Worm (Caenorhabditis elegans) whole organism, mixed stage, embryonic: Measurements from ENCODE around the gene ifet-1.
A peak's percentile ranks its signal among the peaks of the same experiment; 100 is the strongest.

Experiments used
- M03D4.4 ChIP-seq: sonication (generic microtip); optimal IDR thresholded peaks from 2 replicates; lab custom pipeline; 2017; ENCODE audit warnings: mild to moderate bottlenecking, missing genetic modification characterization, missing compliant biosample characterization
- bed-3 ChIP-seq: fragments of 200-800 bp; sonication (Bioruptor generic); optimal IDR thresholded peaks from 3 replicates; lab custom pipeline; 2018; ENCODE audit warnings: mild to moderate bottlenecking, missing genetic modification characterization, moderate library complexity, missing compliant biosample characterization
- blmp-1 ChIP-seq: fragments of 150-350 bp; optimal IDR thresholded peaks from 2 replicates; lab custom pipeline; 2014; ENCODE audit warnings: missing biosample characterization, missing genetic modification characterization
- ceh-39 ChIP-seq: fragments of 150-350 bp; optimal IDR thresholded peaks from 2 replicates; lab custom pipeline; 2014; ENCODE audit warnings: missing biosample characterization, missing genetic modification characterization
- ceh-43 ChIP-seq: fragments of 200-800 bp; sonication (Bioruptor generic); optimal IDR thresholded peaks from 2 replicates; lab custom pipeline; 2018; ENCODE audit warnings: mild to moderate bottlenecking, missing genetic modification characterization, moderate library complexity, missing compliant biosample characterization
- ceh-83 ChIP-seq: fragments of 200-800 bp; sonication (Bioruptor generic); optimal IDR thresholded peaks from 2 replicates; lab custom pipeline; 2018; ENCODE audit warnings: mild to moderate bottlenecking, missing genetic modification characterization, missing compliant biosample characterization
- ces-1 ChIP-seq: fragments of 150-350 bp; optimal IDR thresholded peaks from 2 replicates; lab custom pipeline; 2014; ENCODE audit warnings: missing biosample characterization, missing genetic modification reagents, missing genetic modification characterization
- cnd-1 ChIP-seq: fragments of 200-800 bp; sonication (Bioruptor generic); optimal IDR thresholded peaks from 2 replicates; lab custom pipeline; 2018; ENCODE audit warnings: mild to moderate bottlenecking, missing genetic modification characterization, missing compliant biosample characterization
- drap-1 ChIP-seq: fragments of 200-800 bp; sonication (Bioruptor generic); optimal IDR thresholded peaks from 3 replicates; lab custom pipeline; 2018; ENCODE audit warnings: mild to moderate bottlenecking, missing genetic modification characterization, missing compliant biosample characterization
- elt-1 ChIP-seq: sonication (generic microtip); optimal IDR thresholded peaks from 2 replicates; lab custom pipeline; 2017; ENCODE audit warnings: missing genetic modification characterization, mild to moderate bottlenecking, missing compliant biosample characterization, antibody characterized with exemption, moderate library complexity, borderline replicate concordance; ENCODE audit not compliant: insufficient read depth
- elt-3 ChIP-seq: fragments of 150-350 bp; optimal IDR thresholded peaks from 2 replicates; lab custom pipeline; 2014; ENCODE audit warnings: missing biosample characterization, missing genetic modification characterization
- flh-1 ChIP-seq: fragments of 200-800 bp; sonication (Bioruptor generic); optimal IDR thresholded peaks from 2 replicates; lab custom pipeline; 2018; ENCODE audit warnings: mild to moderate bottlenecking, missing genetic modification characterization, moderate library complexity, missing compliant biosample characterization
- ham-2 ChIP-seq: fragments of 200-800 bp; sonication (Bioruptor generic); optimal IDR thresholded peaks from 2 replicates; lab custom pipeline; 2018; ENCODE audit warnings: mild to moderate bottlenecking, missing genetic modification characterization, missing compliant biosample characterization
- hlh-1 ChIP-seq: fragments of 150-350 bp; optimal IDR thresholded peaks from 2 replicates; lab custom pipeline; 2014; ENCODE audit warnings: missing biosample characterization, missing genetic modification reagents, missing genetic modification characterization
- lin-32 ChIP-seq: fragments of 200-800 bp; sonication (Bioruptor generic); optimal IDR thresholded peaks from 2 replicates; lab custom pipeline; 2018; ENCODE audit warnings: mild to moderate bottlenecking, missing genetic modification characterization, missing compliant biosample characterization
- mab-5 ChIP-seq: fragments of 150-350 bp; optimal IDR thresholded peaks from 2 replicates; lab custom pipeline; 2014; ENCODE audit warnings: missing biosample characterization, missing genetic modification characterization
- mep-1 ChIP-seq: fragments of 150-350 bp; optimal IDR thresholded peaks from 2 replicates; lab custom pipeline; 2017; ENCODE audit warnings: missing biosample characterization, missing genetic modification reagents, missing genetic modification characterization, inconsistent platforms
- nhr-12 ChIP-seq: fragments of 150-350 bp; optimal IDR thresholded peaks from 2 replicates; lab custom pipeline; 2014; ENCODE audit warnings: missing biosample characterization, missing genetic modification characterization
- nhr-2 ChIP-seq: fragments of 150-350 bp; optimal IDR thresholded peaks from 2 replicates; lab custom pipeline; 2014; ENCODE audit warnings: missing biosample characterization, missing genetic modification characterization
- nhr-237 ChIP-seq: fragments of 150-350 bp; optimal IDR thresholded peaks from 2 replicates; lab custom pipeline; 2014; ENCODE audit warnings: missing biosample characterization, missing genetic modification characterization
- nhr-28 ChIP-seq: fragments of 150-350 bp; optimal IDR thresholded peaks from 2 replicates; lab custom pipeline; 2014; ENCODE audit warnings: missing biosample characterization, missing genetic modification characterization
- nhr-76 ChIP-seq: sonication (generic microtip); optimal IDR thresholded peaks from 2 replicates; lab custom pipeline; 2017; ENCODE audit warnings: missing biosample characterization, missing genetic modification characterization
- pha-4 ChIP-seq: fragments of 150-350 bp; optimal IDR thresholded peaks from 2 replicates; lab custom pipeline; 2018; ENCODE audit warnings: missing biosample characterization, missing genetic modification reagents, missing genetic modification characterization
- sem-2 ChIP-seq: fragments of 200-800 bp; sonication (Bioruptor generic); optimal IDR thresholded peaks from 2 replicates; lab custom pipeline; 2018; ENCODE audit warnings: mild to moderate bottlenecking, missing genetic modification characterization, missing compliant biosample characterization
- snpc-4 ChIP-seq: fragments of 150-350 bp; optimal IDR thresholded peaks from 2 replicates; lab custom pipeline; 2014; ENCODE audit warnings: missing biosample characterization, missing genetic modification characterization
- sptf-1 ChIP-seq: sonication (generic microtip); optimal IDR thresholded peaks from 2 replicates; lab custom pipeline; 2017; ENCODE audit warnings: mild to moderate bottlenecking, missing genetic modification characterization, moderate library complexity, missing compliant biosample characterization
- unc-120 ChIP-seq: sonication (generic microtip); optimal IDR thresholded peaks from 2 replicates; lab custom pipeline; 2017; ENCODE audit warnings: missing genetic modification characterization, missing compliant biosample characterization; ENCODE audit not compliant: poor library complexity, severe bottlenecking
- unc-39 ChIP-seq: fragments of 150-350 bp; optimal IDR thresholded peaks from 2 replicates; lab custom pipeline; 2014; ENCODE audit warnings: missing biosample characterization, missing genetic modification characterization
- ztf-11 ChIP-seq: fragments of 150-350 bp; optimal IDR thresholded peaks from 2 replicates; lab custom pipeline; 2014; ENCODE audit warnings: missing biosample characterization, missing genetic modification characterization

ifet-1 gene

ce11 chrIII:4495250-4495649 lies 20.3 kb upstream of the ifet-1 start:
- no peak for TF ChIP-seq nhr-28 (tag; lab: Kevin White, UChicago)
- TF ChIP-seq unc-39 (tag; lab: Kevin White, UChicago) = no peak
- TF ChIP-seq blmp-1 = no peak
- TF ChIP-seq cnd-1 = no peak
- TF ChIP-seq lin-32 = no peak
- TF ChIP-seq nhr-12 (tag; lab: Kevin White, UChicago) = no peak
- TF ChIP-seq M03D4.4 (tag; lab: Kevin White, UChicago) = no peak
- TF ChIP-seq ceh-83 (GFP tag; lab: Kevin White, UChicago) = no peak
- TF ChIP-seq ces-1 (GFP tag; lab: Kevin White, UChicago) = no peak
- no peak for TF ChIP-seq elt-3 (tag; lab: Kevin White, UChicago)
- TF ChIP-seq ceh-43 (GFP tag; lab: Kevin White, UChicago) = no peak
- no peak for TF ChIP-seq pha-4
- no peak for TF ChIP-seq nhr-76 (tag; lab: Kevin White, UChicago)
- no peak for TF ChIP-seq mab-5
- TF ChIP-seq elt-1 (tag; lab: Kevin White, UChicago) = no peak
- no peak for TF ChIP-seq mep-1 (tag; lab: Kevin White, UChicago)
- no peak for TF ChIP-seq hlh-1 (tag; lab: Kevin White, UChicago)
- no peak for TF ChIP-seq nhr-2 (tag; lab: Kevin White, UChicago)
- no peak for TF ChIP-seq ham-2 (GFP tag; lab: Kevin White, UChicago)

DNA sequence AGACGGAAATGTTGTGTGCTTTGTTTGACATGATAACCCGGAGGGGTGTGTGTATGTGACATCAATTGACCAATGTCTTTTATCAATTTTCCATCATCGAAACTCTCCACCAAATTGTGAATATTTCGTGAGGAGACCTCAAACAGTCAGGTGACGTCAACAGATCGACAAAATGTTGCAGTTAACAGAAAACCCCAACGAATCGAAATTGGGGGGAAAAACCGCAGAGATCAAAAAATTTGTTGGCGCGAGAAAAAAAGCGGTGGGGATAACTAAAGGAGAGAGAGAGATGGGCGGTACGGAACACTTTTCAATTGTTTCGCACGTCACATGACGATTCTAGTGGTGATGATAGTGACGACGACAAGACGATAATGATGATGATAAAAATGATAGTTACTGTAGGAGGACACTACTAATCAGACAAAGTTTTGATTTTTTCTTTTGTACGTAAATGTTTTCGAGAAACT lies 19.6 kb upstream of the ifet-1 start:
- TF ChIP-seq drap-1 (GFP tag; lab: Kevin White, UChicago) (no peak), mab-5 (no peak), ceh-39 (tag; lab: Kevin White, UChicago) (no peak), nhr-12 (tag; lab: Kevin White, UChicago) (no peak), ham-2 (GFP tag; lab: Kevin White, UChicago) (no peak), unc-120 (tag; lab: Kevin White, UChicago) (no peak), hlh-1 (tag; lab: Kevin White, UChicago) (no peak), elt-1 (tag; lab: Kevin White, UChicago) (no peak), elt-3 (tag; lab: Kevin White, UChicago) (no peak)

DNA sequence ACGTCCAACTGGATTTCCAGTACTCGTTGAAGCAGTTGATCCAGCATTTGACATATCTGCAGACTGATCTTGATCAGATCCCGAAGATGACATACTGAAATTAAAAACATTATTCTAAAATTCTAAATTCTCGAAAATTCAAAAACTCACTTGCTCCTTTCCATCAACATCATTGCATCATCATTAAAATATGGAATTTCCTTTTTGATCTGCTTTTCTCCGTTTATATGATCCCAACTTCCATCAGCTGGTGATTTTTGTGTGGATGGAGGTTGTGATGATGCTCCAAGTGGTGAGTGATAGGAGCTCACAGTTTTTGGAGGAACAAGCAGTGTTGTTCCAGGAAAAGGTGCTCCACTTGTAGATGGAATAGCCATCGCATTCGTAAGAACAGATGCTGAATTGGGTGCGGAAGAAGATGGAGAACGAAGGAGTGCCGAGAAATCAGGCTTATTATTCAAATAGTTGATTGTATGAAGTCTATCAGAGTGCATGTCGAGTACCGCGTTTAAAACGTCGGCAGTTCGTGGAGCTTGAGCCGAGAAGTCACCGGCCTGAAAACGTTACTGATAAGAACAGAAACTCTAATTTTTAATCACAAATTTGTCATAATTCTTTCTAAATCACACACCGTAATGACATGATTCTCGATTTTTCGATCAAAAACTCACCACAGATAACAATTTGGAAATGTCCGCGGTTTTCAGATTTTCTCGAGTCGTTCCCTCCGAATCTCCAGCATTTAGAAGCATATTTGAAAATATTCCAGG lies 18.2 kb upstream of the ifet-1 start:
- TF ChIP-seq ceh-83 (GFP tag; lab: Kevin White, UChicago) = no peak
- no peak for TF ChIP-seq ztf-11 (tag; lab: Kevin White, UChicago)
- no peak for TF ChIP-seq sem-2

- TF ChIP-seq sptf-1 (tag; lab: Kevin White, UChicago) = peak; percentile 21
- TF ChIP-seq mab-5 = no peak
- TF ChIP-seq cnd-1 = peak; percentile 25
- peak; percentile 62 for TF ChIP-seq ceh-83 (GFP tag; lab: Kevin White, UChicago)
- no peak for TF ChIP-seq M03D4.4 (tag; lab: Kevin White, UChicago)
Observed at ce11 chrIII:4491164-4492144, 16.5 kb upstream of the ifet-1 start.

DNA sequence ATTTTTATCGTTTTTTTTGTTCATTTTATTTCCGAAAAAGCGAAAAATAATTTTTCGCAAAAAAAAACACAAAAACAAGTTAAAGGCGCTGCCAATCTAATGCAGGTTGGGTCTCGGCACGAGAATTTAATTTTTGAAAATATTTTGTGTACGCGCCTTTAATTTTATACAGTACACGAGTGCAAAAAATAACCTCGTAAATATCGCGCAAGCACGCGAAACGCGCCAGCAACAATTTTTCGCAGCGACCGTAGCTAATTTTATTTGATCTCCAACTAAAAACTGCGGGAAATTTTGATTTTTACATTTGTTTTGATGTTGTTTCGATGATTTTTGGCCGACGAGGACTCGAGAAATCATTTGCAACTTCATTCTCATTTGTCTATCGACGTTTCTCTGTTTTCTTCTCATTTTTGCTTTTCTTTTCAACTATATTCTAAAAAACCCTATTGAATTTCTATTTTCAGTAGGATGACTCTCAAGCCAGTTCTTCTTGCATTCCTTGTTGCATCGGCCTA lies 14.0 kb upstream of the ifet-1 start, which contains the start of gene cpg-1:
TSS of gene cpg-1 (plus strand) at position 468 of the 518 bp plus-strand sequence.
- TF ChIP-seq sem-2 (no peak), mep-1 (tag; lab: Kevin White, UChicago) (no peak), bed-3 (GFP tag; lab: Kevin White, UChicago) (no peak), nhr-237 (no peak), ces-1 (GFP tag; lab: Kevin White, UChicago) (no peak), pha-4 (no peak), sptf-1 (tag; lab: Kevin White, UChicago) (no peak), M03D4.4 (tag; lab: Kevin White, UChicago) (no peak), nhr-76 (tag; lab: Kevin White, UChicago) (no peak), snpc-4 (no peak), cnd-1 (no peak), ceh-39 (tag; lab: Kevin White, UChicago) (no peak), nhr-2 (tag; lab: Kevin White, UChicago) (no peak), ztf-11 (tag; lab: Kevin White, UChicago) (no peak), blmp-1 (no peak), drap-1 (GFP tag; lab: Kevin White, UChicago) (no peak), flh-1 (GFP tag; lab: Kevin White, UChicago) (no peak)
- TF ChIP-seq, all 35 proteins: peak for 0
